Worm (Caenorhabditis elegans) whole organism, early embryonic: Measurements from ENCODE around the gene eral-1.

Experiments
- B0310.2 ChIP-seq: sonication (generic microtip); optimal IDR thresholded peaks from 2 replicates; lab custom pipeline; 2016; ENCODE audit warnings: mild to moderate bottlenecking, missing genetic modification characterization, missing compliant biosample characterization
- F13C5.2 ChIP-seq: sonication (generic microtip); optimal IDR thresholded peaks from 2 replicates; lab custom pipeline; 2017; ENCODE audit warnings: mild to moderate bottlenecking, missing genetic modification characterization, inconsistent platforms, missing compliant biosample characterization
- aly-1 ChIP-seq: sonication (generic microtip); optimal IDR thresholded peaks from 2 replicates; lab custom pipeline; 2016; ENCODE audit warnings: missing genetic modification characterization, missing compliant biosample characterization
- ama-1 ChIP-seq: fragments of 150-350 bp; optimal IDR thresholded peaks from 2 replicates; lab custom pipeline; 2014
- ceh-13 ChIP-seq: fragments of 200-800 bp; sonication (Bioruptor generic); optimal IDR thresholded peaks from 2 replicates; lab custom pipeline; 2018; ENCODE audit warnings: mild to moderate bottlenecking, missing genetic modification characterization, missing compliant biosample characterization
- ceh-36 ChIP-seq: sonication (generic microtip); optimal IDR thresholded peaks from 2 replicates; lab custom pipeline; 2016; ENCODE audit warnings: missing genetic modification characterization, inconsistent platforms, missing compliant biosample characterization
- ets-7 ChIP-seq: sonication (generic microtip); optimal IDR thresholded peaks from 2 replicates; lab custom pipeline; 2016; ENCODE audit warnings: missing genotype, missing genetic modification characterization, missing compliant biosample characterization
- flt-1 ChIP-seq: fragments of 200-800 bp; sonication (Bioruptor generic); IDR thresholded peaks from 2 replicates; pipeline ENCODE4 v1.3.6; 2022; ENCODE audit warnings: missing genetic modification characterization, missing compliant biosample characterization
- hmbx-1 ChIP-seq: sonication (generic microtip); optimal IDR thresholded peaks from 2 replicates; lab custom pipeline; 2016; ENCODE audit warnings: mild to moderate bottlenecking, missing genetic modification characterization, missing compliant biosample characterization
- hmg-4 ChIP-seq: fragments of 200-800 bp; sonication (Bioruptor generic); optimal IDR thresholded peaks from 2 replicates; lab custom pipeline; 2018; ENCODE audit warnings: mild to moderate bottlenecking, missing genetic modification characterization, missing compliant biosample characterization
- hnd-1 ChIP-seq: sonication (generic microtip); optimal IDR thresholded peaks from 2 replicates; lab custom pipeline; 2016; ENCODE audit warnings: missing genetic modification characterization, missing compliant biosample characterization
- pes-1 ChIP-seq: fragments of 200-800 bp; sonication (Bioruptor generic); IDR thresholded peaks from 2 replicates; pipeline ENCODE4 v1.3.6; 2022; ENCODE audit warnings: missing genetic modification reagents, missing genetic modification characterization, missing compliant biosample characterization
- scrt-1 ChIP-seq: fragments of 200-800 bp; sonication (Bioruptor generic); IDR thresholded peaks from 2 replicates; pipeline ENCODE4 v1.3.6; 2022; ENCODE audit warnings: missing genetic modification characterization, missing compliant biosample characterization
- sea-1 ChIP-seq: fragments of 200-800 bp; sonication (Bioruptor generic); conservative IDR thresholded peaks from 2 replicates; pipeline ENCODE4 v1.3.6; 2022; ENCODE audit warnings: missing genetic modification characterization, missing compliant biosample characterization
- tbx-11 ChIP-seq: fragments of 200-800 bp; sonication (Bioruptor generic); IDR thresholded peaks from 2 replicates; pipeline ENCODE4 v1.3.6; 2022; ENCODE audit warnings: missing genetic modification characterization, missing compliant biosample characterization
- tbx-37 ChIP-seq: fragments of 200-800 bp; sonication (Bioruptor generic); conservative IDR thresholded peaks from 2 replicates; pipeline ENCODE4 v1.3.6; 2022; ENCODE audit warnings: missing genetic modification reagents, missing genetic modification characterization, missing compliant biosample characterization
- tra-4 ChIP-seq: sonication (generic microtip); optimal IDR thresholded peaks from 2 replicates; lab custom pipeline; 2017; ENCODE audit warnings: missing genetic modification characterization, missing compliant biosample characterization

The eral-1 gene

ce11 chrII:9603419-9603818 lies 13.9 kb upstream of the eral-1 start:
- TF ChIP-seq sea-1 (GFP tag; lab: Robert Waterston, UW) (no peak), hnd-1 (tag; lab: Kevin White, UChicago) (no peak), B0310.2 (no peak)

- TF ChIP-seq ets-7: no peak
- TF ChIP-seq sea-1 (GFP tag; lab: Robert Waterston, UW): no peak
- no peak for TF ChIP-seq hnd-1 (tag; lab: Kevin White, UChicago)
- no peak for TF ChIP-seq ama-1
- no peak for TF ChIP-seq pes-1 (GFP tag; lab: Robert Waterston, UW)
- no peak for TF ChIP-seq flt-1 (GFP tag; lab: Robert Waterston, UW)
- TF ChIP-seq B0310.2: no peak
- TF ChIP-seq hmg-4 (GFP tag; lab: Kevin White, UChicago): no peak
- TF ChIP-seq ceh-13 (GFP tag; lab: Kevin White, UChicago): no peak
- no peak for TF ChIP-seq tra-4 (tag; lab: Kevin White, UChicago)
- no peak for TF ChIP-seq scrt-1 (GFP tag; lab: Robert Waterston, UW)
- no peak for TF ChIP-seq F13C5.2 (tag; lab: Kevin White, UChicago)
- TF ChIP-seq ceh-36 (tag; lab: Kevin White, UChicago): no peak
- no peak for TF ChIP-seq hmbx-1 (tag; lab: Kevin White, UChicago)
- no peak for TF ChIP-seq tbx-37 (GFP tag; lab: Robert Waterston, UW)
- no peak for TF ChIP-seq aly-1 (tag; lab: Kevin White, UChicago)
Observed at ce11 chrII:9602566-9602965, 13.0 kb upstream of the eral-1 start.

DNA sequence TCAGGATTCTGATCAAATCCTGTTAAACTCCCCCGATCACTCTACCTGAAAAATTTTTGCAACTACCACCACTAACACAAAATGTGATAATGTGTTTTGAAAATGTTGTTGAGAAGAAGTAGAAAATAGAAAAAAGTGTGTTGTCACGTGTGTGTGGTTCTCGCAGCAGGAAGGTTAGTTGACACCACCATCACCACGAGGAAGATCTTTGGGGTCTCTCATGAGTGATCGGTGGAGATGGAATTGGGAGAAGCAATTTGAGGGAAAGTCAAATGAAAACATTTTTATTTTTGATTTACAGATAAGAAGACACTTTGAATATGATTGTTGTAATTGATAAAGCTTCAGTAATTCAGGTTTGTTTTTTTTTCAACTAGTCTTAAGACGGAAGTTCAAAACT lies 12.1 kb upstream of the eral-1 start:
- TF ChIP-seq hnd-1 (tag; lab: Kevin White, UChicago) (no peak), flt-1 (GFP tag; lab: Robert Waterston, UW) (no peak), ets-7 (no peak), F13C5.2 (tag; lab: Kevin White, UChicago) (no peak), tra-4 (tag; lab: Kevin White, UChicago) (no peak), B0310.2 (no peak), tbx-11 (GFP tag; lab: Robert Waterston, UW) (no peak), ceh-13 (GFP tag; lab: Kevin White, UChicago) (no peak), ceh-36 (tag; lab: Kevin White, UChicago) (no peak), scrt-1 (GFP tag; lab: Robert Waterston, UW) (no peak), tbx-37 (GFP tag; lab: Robert Waterston, UW) (no peak), aly-1 (tag; lab: Kevin White, UChicago) (no peak), ama-1 (no peak), hmbx-1 (tag; lab: Kevin White, UChicago) (no peak), sea-1 (GFP tag; lab: Robert Waterston, UW) (no peak), pes-1 (GFP tag; lab: Robert Waterston, UW) (no peak), hmg-4 (GFP tag; lab: Kevin White, UChicago) (no peak)

ce11 chrII:9601069-9601468 lies 11.5 kb upstream of the eral-1 start:
- no peak for TF ChIP-seq scrt-1 (GFP tag; lab: Robert Waterston, UW)
- TF ChIP-seq flt-1 (GFP tag; lab: Robert Waterston, UW): no peak
- no peak for TF ChIP-seq hmbx-1 (tag; lab: Kevin White, UChicago)
- TF ChIP-seq tbx-11 (GFP tag; lab: Robert Waterston, UW): no peak
- TF ChIP-seq ceh-36 (tag; lab: Kevin White, UChicago): no peak
- TF ChIP-seq ceh-13 (GFP tag; lab: Kevin White, UChicago): no peak
- no peak for TF ChIP-seq ets-7
- TF ChIP-seq aly-1 (tag; lab: Kevin White, UChicago): no peak
- no peak for TF ChIP-seq F13C5.2 (tag; lab: Kevin White, UChicago)
- no peak for TF ChIP-seq hmg-4 (GFP tag; lab: Kevin White, UChicago)
- TF ChIP-seq pes-1 (GFP tag; lab: Robert Waterston, UW): no peak
- TF ChIP-seq tbx-37 (GFP tag; lab: Robert Waterston, UW): no peak
- no peak for TF ChIP-seq B0310.2
- no peak for TF ChIP-seq hnd-1 (tag; lab: Kevin White, UChicago)
- TF ChIP-seq sea-1 (GFP tag; lab: Robert Waterston, UW): no peak

DNA sequence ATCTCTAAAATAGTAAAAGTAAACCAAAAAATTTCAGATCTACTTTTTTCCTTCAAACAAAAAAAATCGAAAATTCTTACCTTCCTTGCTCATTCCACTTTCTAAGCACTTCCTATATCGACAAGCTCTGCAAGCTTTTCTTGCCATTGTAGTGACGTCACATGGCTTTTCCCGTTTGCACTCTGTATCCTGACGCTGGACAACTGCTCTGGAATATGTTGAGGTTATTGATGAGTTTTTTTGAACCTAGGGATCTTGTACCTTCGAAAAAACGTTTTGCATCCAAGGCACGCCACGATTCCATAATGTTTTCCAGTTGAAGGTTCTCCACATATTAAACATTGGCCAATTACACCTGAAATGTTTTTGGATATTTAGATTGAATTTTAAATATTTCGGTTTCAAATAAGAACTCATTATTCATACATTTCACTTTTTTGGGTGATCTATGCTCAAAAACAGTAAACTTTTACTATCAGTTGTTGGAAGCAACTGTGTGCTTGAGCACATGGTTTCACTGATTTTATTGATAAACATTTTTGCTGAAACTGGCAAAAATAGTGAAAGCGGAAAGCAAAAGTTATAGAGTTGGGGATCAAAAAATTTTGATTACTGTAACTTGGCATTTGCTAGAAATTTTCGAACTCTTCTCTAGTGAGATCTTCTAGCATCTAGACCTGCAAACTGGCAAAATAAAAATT lies 10.6 kb upstream of the eral-1 start:
- TF ChIP-seq ets-7 (no peak), tra-4 (tag; lab: Kevin White, UChicago) (no peak), tbx-37 (GFP tag; lab: Robert Waterston, UW) (no peak), tbx-11 (GFP tag; lab: Robert Waterston, UW) (no peak), pes-1 (GFP tag; lab: Robert Waterston, UW) (no peak), B0310.2 (no peak), ama-1 (no peak), sea-1 (GFP tag; lab: Robert Waterston, UW) (no peak), hmg-4 (GFP tag; lab: Kevin White, UChicago) (no peak), F13C5.2 (tag; lab: Kevin White, UChicago) (no peak), aly-1 (tag; lab: Kevin White, UChicago) (no peak), ceh-13 (GFP tag; lab: Kevin White, UChicago) (no peak), ceh-36 (tag; lab: Kevin White, UChicago) (no peak), hmbx-1 (tag; lab: Kevin White, UChicago) (no peak), hnd-1 (tag; lab: Kevin White, UChicago) (no peak), flt-1 (GFP tag; lab: Robert Waterston, UW) (no peak), scrt-1 (GFP tag; lab: Robert Waterston, UW) (no peak)

DNA sequence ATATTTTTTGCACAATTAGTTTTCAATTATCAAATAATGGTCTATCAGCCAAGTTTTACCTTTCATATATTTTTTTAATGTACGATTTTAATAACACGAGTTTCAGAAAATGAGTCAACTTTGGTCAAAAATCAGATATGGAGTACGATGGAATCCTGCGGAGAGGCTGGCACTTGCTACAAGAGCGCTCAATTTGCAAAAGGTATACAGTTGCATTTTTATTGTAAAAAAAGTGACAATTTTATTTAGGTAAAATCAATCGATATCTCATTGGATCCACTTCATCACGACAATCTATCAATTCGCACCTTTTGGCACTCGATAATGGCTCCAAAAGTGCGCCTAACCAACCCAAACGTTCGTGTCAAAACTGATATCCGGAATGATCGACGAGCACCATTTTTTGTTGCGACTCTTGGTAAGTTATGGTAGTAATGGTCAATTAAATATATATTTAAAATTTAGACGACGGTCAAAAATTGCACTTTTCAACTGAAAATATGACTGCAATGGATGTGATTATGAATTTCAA lies 8.0 kb upstream of the eral-1 start, which contains the start of gene mrpl-53:
Gene mrpl-53, plus strand, starts transcription at position 107 of the 532 bp plus-strand sequence.
- TF ChIP-seq flt-1 (GFP tag; lab: Robert Waterston, UW) (no peak), tbx-37 (GFP tag; lab: Robert Waterston, UW) (no peak), ama-1 (no peak), aly-1 (tag; lab: Kevin White, UChicago) (no peak), hmbx-1 (tag; lab: Kevin White, UChicago) (no peak), ceh-13 (GFP tag; lab: Kevin White, UChicago) (no peak)
